Fruit fly (Drosophila melanogaster): ENCODE results near the gene CG31776.

The CG31776 gene

DNA sequence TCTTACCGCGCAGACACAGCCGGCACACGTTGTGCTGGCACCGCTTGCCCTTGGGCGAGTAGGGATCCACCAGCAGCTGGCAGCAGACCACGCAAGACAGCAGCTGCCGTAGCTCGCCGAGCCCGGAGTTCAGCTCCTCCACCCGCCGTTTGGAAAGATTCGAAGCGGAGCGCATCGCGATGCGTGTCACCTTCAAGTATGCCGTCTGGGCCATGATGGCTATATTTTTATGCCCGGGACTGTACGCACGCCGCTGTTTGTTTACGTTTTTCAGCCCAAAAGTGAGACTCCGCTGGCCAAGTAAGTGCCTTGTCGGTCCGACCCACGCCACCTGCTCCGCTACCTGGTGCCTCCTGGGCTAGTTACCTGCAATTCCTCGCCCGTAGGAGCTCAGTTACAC lies 4.6 kb upstream of the CG31776 start:
- no peak for TF ChIP-seq CrebA (GFP tag; optimal IDR thresholded peaks at IDR 0.05; ENCODE audit: borderline replicate concordance)
- TF ChIP-seq pan (optimal IDR thresholded peaks at IDR 0.05): no peak
- TF ChIP-seq Hr78 (GFP tag; optimal IDR thresholded peaks at IDR 0.05): no peak
- TF ChIP-seq dl (GFP tag; optimal IDR thresholded peaks at IDR 0.05; ENCODE audit: insufficient read depth in 1 of 2, partially characterized antibody in 2 of 2): no peak
- TF ChIP-seq Hr83 (GFP tag; optimal IDR thresholded peaks at IDR 0.05; ENCODE audit: poor library complexity, severe bottlenecking): no peak
- TF ChIP-seq Sp1 (GFP tag; optimal IDR thresholded peaks at IDR 0.05): no peak
- no peak for TF ChIP-seq Dif (GFP tag; optimal IDR thresholded peaks at IDR 0.05; ENCODE audit: partially characterized antibody)
- TF ChIP-seq tai (GFP tag; optimal IDR thresholded peaks at IDR 0.05): no peak
- no peak for TF ChIP-seq foxo (GFP tag; optimal IDR thresholded peaks at IDR 0.05)
- TF ChIP-seq lola (GFP tag; optimal IDR thresholded peaks at IDR 0.05): no peak
- no peak for TF ChIP-seq woc (GFP tag; optimal IDR thresholded peaks at IDR 0.05)
- TF ChIP-seq OdsH (GFP tag; optimal IDR thresholded peaks at IDR 0.05): no peak
- TF ChIP-seq Hnf4 (GFP tag; optimal IDR thresholded peaks at IDR 0.05): no peak
- TF ChIP-seq N (GFP tag; optimal IDR thresholded peaks at IDR 0.05): no peak

- TF ChIP-seq Dif (GFP tag; optimal IDR thresholded peaks at IDR 0.05; ENCODE audit: partially characterized antibody) (no peak), Rel (GFP tag; optimal IDR thresholded peaks at IDR 0.05) (no peak), Rel (tag; optimal IDR thresholded peaks at IDR 0.05) (peak; percentile 18)
These were observed 3.9 kb upstream of the CG31776 start, which contains the start of the genes msl-2 and ND-PDSW for dm6 chr2L:3465918-3466727. TSS of gene msl-2 (minus strand) at chr2L:3466112. TSS of gene ND-PDSW (plus strand) at chr2L:3466157.

- TF ChIP-seq dmrt93B (GFP tag; optimal IDR thresholded peaks at IDR 0.05): no peak
- TF ChIP-seq CrebA (GFP tag; optimal IDR thresholded peaks at IDR 0.05; ENCODE audit: borderline replicate concordance): no peak
- no peak for TF ChIP-seq lola (GFP tag; optimal IDR thresholded peaks at IDR 0.05)
- TF ChIP-seq Vsx2 (GFP tag; optimal IDR thresholded peaks at IDR 0.05; ENCODE audit: partially characterized antibody): no peak
- TF ChIP-seq Myc (optimal IDR thresholded peaks at IDR 0.05): no peak
- TF ChIP-seq rgr (GFP tag; optimal IDR thresholded peaks at IDR 0.05): no peak
- no peak for TF ChIP-seq tai (GFP tag; optimal IDR thresholded peaks at IDR 0.05)
- TF ChIP-seq br (GFP tag; optimal IDR thresholded peaks at IDR 0.05): no peak
- no peak for TF ChIP-seq HLH106 (tag; optimal IDR thresholded peaks at IDR 0.05)
- no peak for TF ChIP-seq N (GFP tag; optimal IDR thresholded peaks at IDR 0.05)
- TF ChIP-seq h (GFP tag; optimal IDR thresholded peaks at IDR 0.05): no peak
These were observed 3.1 kb upstream of the CG31776 start for dm6 chr2L:3466846-3467245.

- TF ChIP-seq OdsH (GFP tag; optimal IDR thresholded peaks at IDR 0.05) (peak; percentile 25), sv (GFP tag; optimal IDR thresholded peaks at IDR 0.05) (peak; percentile 31), Dfd (GFP tag; optimal IDR thresholded peaks at IDR 0.05) (no peak), dl (GFP tag; optimal IDR thresholded peaks at IDR 0.05; ENCODE audit: insufficient read depth in 1 of 2, partially characterized antibody in 2 of 2) (no peak), Rel (GFP tag; optimal IDR thresholded peaks at IDR 0.05) (no peak), Rel (tag; optimal IDR thresholded peaks at IDR 0.05) (no peak), pan (optimal IDR thresholded peaks at IDR 0.05) (no peak), Myc (optimal IDR thresholded peaks at IDR 0.05) (peak; percentile 60), CG9705 (GFP tag; optimal IDR thresholded peaks at IDR 0.05) (peak; percentile 22), lola (GFP tag; optimal IDR thresholded peaks at IDR 0.05) (no peak), ey (GFP tag; optimal IDR thresholded peaks at IDR 0.05) (no peak), Hr83 (GFP tag; optimal IDR thresholded peaks at IDR 0.05; ENCODE audit: poor library complexity, severe bottlenecking) (peak; percentile 32), Dif (GFP tag; optimal IDR thresholded peaks at IDR 0.05; ENCODE audit: partially characterized antibody) (no peak), dsf (GFP tag; optimal IDR thresholded peaks at IDR 0.05; ENCODE audit: borderline replicate concordance) (no peak), Hnf4 (GFP tag; optimal IDR thresholded peaks at IDR 0.05) (no peak), GATAd (GFP tag; optimal IDR thresholded peaks at IDR 0.05) (no peak), fru (GFP tag; optimal IDR thresholded peaks at IDR 0.05) (no peak), usp (GFP tag; optimal IDR thresholded peaks at IDR 0.05) (no peak), woc (GFP tag; optimal IDR thresholded peaks at IDR 0.05) (no peak), sage (GFP tag; optimal IDR thresholded peaks at IDR 0.05) (no peak), psq (GFP tag; optimal IDR thresholded peaks at IDR 0.05) (no peak), Vsx2 (GFP tag; optimal IDR thresholded peaks at IDR 0.05; ENCODE audit: partially characterized antibody) (no peak), HLH106 (tag; optimal IDR thresholded peaks at IDR 0.05) (peak; percentile 53), tai (GFP tag; optimal IDR thresholded peaks at IDR 0.05) (no peak)
These were observed 2.3 kb downstream of the CG31776 start, which contains the start of gene Pgant4 for dm6 chr2L:3472242-3472641. TSS of gene Pgant4 (plus strand) at chr2L:3472603.
